Worm (Caenorhabditis elegans) whole organism, young adult: ENCODE results near the gene C34H4.2.

Experiments
- B0019.2 ChIP-seq: fragments of 200-800 bp; sonication (Bioruptor generic); conservative IDR thresholded peaks from 2 replicates; pipeline ENCODE4 v1.3.6; 2022; ENCODE audit warnings: missing genetic modification reagents, missing genetic modification characterization, missing compliant biosample characterization
- B0336.3 ChIP-seq: fragments of 200-800 bp; sonication (Bioruptor generic); IDR thresholded peaks from 2 replicates; pipeline ENCODE4 v1.3.6; 2022; ENCODE audit warnings: missing genetic modification characterization, missing compliant biosample characterization
- C17E4.6 ChIP-seq: fragments of 200-800 bp; sonication (Bioruptor generic); IDR thresholded peaks from 2 replicates; pipeline ENCODE4 v1.3.6; 2022; ENCODE audit warnings: missing genetic modification reagents, missing genetic modification characterization, missing compliant biosample characterization
- D2030.7 ChIP-seq: fragments of 200-800 bp; sonication (Bioruptor generic); IDR thresholded peaks from 2 replicates; pipeline ENCODE4 v1.3.6; 2022; ENCODE audit warnings: missing genetic modification reagents, missing genetic modification characterization, missing compliant biosample characterization
- F23B12.7 ChIP-seq: sonication (generic microtip); optimal IDR thresholded peaks from 2 replicates; lab custom pipeline; 2017; ENCODE audit warnings: missing genetic modification characterization, mild to moderate bottlenecking, missing compliant biosample characterization, antibody characterized with exemption, moderate library complexity; ENCODE audit not compliant: insufficient read depth
- F33H1.4 ChIP-seq: fragments of 200-800 bp; sonication (Bioruptor generic); IDR thresholded peaks from 2 replicates; pipeline ENCODE4 v1.3.6; 2022; ENCODE audit warnings: missing genetic modification reagents, missing genetic modification characterization, missing compliant biosample characterization
- F37B4.10 ChIP-seq: fragments of 200-800 bp; sonication (Bioruptor generic); IDR thresholded peaks from 2 replicates; pipeline ENCODE4 v1.3.6; 2022; ENCODE audit warnings: missing genetic modification characterization, missing compliant biosample characterization
- Y95B8A.8 ChIP-seq: fragments of 200-800 bp; sonication (Bioruptor generic); IDR thresholded peaks from 2 replicates; pipeline ENCODE4 v1.3.6; 2022; ENCODE audit warnings: missing genetic modification reagents, missing genetic modification characterization, missing compliant biosample characterization
- aptf-3 ChIP-seq: fragments of 200-800 bp; sonication (Bioruptor generic); IDR thresholded peaks from 2 replicates; pipeline ENCODE4 v1.3.6; 2022; ENCODE audit warnings: missing genetic modification characterization, missing compliant biosample characterization
- athp-1 ChIP-seq: sonication (generic microtip); optimal IDR thresholded peaks from 2 replicates; lab custom pipeline; 2017; ENCODE audit warnings: mild to moderate bottlenecking, missing genetic modification characterization, missing compliant biosample characterization
- attf-3 ChIP-seq: fragments of 200-800 bp; sonication (Bioruptor generic); conservative IDR thresholded peaks from 2 replicates; pipeline ENCODE4 v1.3.6; 2022; ENCODE audit warnings: missing genetic modification reagents, missing genetic modification characterization, missing compliant biosample characterization
- attf-6 ChIP-seq: fragments of 200-800 bp; sonication (Bioruptor generic); IDR thresholded peaks from 2 replicates; pipeline ENCODE4 v1.3.6; 2022; ENCODE audit warnings: missing genetic modification reagents, missing genetic modification characterization, missing compliant biosample characterization
- bed-2 ChIP-seq: fragments of 200-800 bp; sonication (Bioruptor generic); IDR thresholded peaks from 2 replicates; pipeline ENCODE4 v1.3.6; 2022; ENCODE audit warnings: missing genetic modification reagents, missing genetic modification characterization, missing compliant biosample characterization
- ccch-3 ChIP-seq: fragments of 200-800 bp; sonication (Bioruptor generic); optimal IDR thresholded peaks from 2 replicates; lab custom pipeline; 2018; ENCODE audit warnings: mild to moderate bottlenecking, missing genetic modification characterization, missing compliant biosample characterization
- ceh-100 ChIP-seq: fragments of 200-800 bp; sonication (Bioruptor generic); IDR thresholded peaks from 2 replicates; pipeline ENCODE4 v1.3.6; 2022; ENCODE audit warnings: missing genetic modification reagents, missing genetic modification characterization, missing compliant biosample characterization
- chd-7 ChIP-seq: sonication (generic microtip); optimal IDR thresholded peaks from 2 replicates; lab custom pipeline; 2016; ENCODE audit warnings: mild to moderate bottlenecking, missing genetic modification characterization, moderate library complexity, missing compliant biosample characterization
- dox-1 ChIP-seq: fragments of 200-800 bp; sonication (Bioruptor generic); IDR thresholded peaks from 2 replicates; pipeline ENCODE4 v1.3.6; 2022; ENCODE audit warnings: missing genetic modification reagents, missing genetic modification characterization, missing compliant biosample characterization
- dpl-1 ChIP-seq: fragments of 150-350 bp; optimal IDR thresholded peaks from 2 replicates; lab custom pipeline; 2014; ENCODE audit warnings: missing biosample characterization, missing genetic modification reagents, missing genetic modification characterization
- egl-18 ChIP-seq: fragments of 200-800 bp; sonication (Bioruptor generic); IDR thresholded peaks from 2 replicates; pipeline ENCODE4 v1.3.6; 2022; ENCODE audit warnings: missing genetic modification reagents, missing genetic modification characterization, missing compliant biosample characterization
- egrh-3 ChIP-seq: fragments of 200-800 bp; sonication (Bioruptor generic); IDR thresholded peaks from 2 replicates; pipeline ENCODE4 v1.3.6; 2022; ENCODE audit warnings: missing genetic modification reagents, missing genetic modification characterization, missing compliant biosample characterization
- ekl-4 ChIP-seq: fragments of 200-800 bp; sonication (Bioruptor generic); IDR thresholded peaks from 2 replicates; pipeline ENCODE4 v1.3.6; 2022; ENCODE audit warnings: missing genetic modification reagents, missing genetic modification characterization, missing compliant biosample characterization
- ets-4 ChIP-seq: fragments of 200-800 bp; sonication (Bioruptor generic); optimal IDR thresholded peaks from 2 replicates; lab custom pipeline; 2018; ENCODE audit warnings: mild to moderate bottlenecking, missing genetic modification characterization, missing compliant biosample characterization
- gei-17 ChIP-seq: fragments of 200-800 bp; sonication (Bioruptor generic); optimal IDR thresholded peaks from 2 replicates; lab custom pipeline; 2018; ENCODE audit warnings: mild to moderate bottlenecking, missing genetic modification characterization, missing compliant biosample characterization
- hlh-12 ChIP-seq: sonication (generic microtip); optimal IDR thresholded peaks from 2 replicates; lab custom pipeline; 2016; ENCODE audit warnings: missing genetic modification characterization, missing compliant biosample characterization
- hmg-20 ChIP-seq: fragments of 200-800 bp; sonication (Bioruptor generic); IDR thresholded peaks from 2 replicates; pipeline ENCODE4 v1.3.6; 2022; ENCODE audit warnings: missing genetic modification reagents, missing genetic modification characterization, missing compliant biosample characterization
- hrde-1 ChIP-seq: sonication (generic microtip); optimal IDR thresholded peaks from 2 replicates; lab custom pipeline; 2016; ENCODE audit warnings: missing genetic modification characterization, mild to moderate bottlenecking, missing compliant biosample characterization, moderate library complexity, missing genotype, missing genetic modification reagents, borderline replicate concordance
- lag-1 ChIP-seq: fragments of 200-800 bp; sonication (Bioruptor generic); IDR thresholded peaks from 2 replicates; pipeline ENCODE4 v1.3.6; 2022; ENCODE audit warnings: missing genetic modification reagents, missing genetic modification characterization, missing compliant biosample characterization
- let-607 ChIP-seq, 2 experiments: fragments of 200-800 bp in 1 of 2; sonication (Bioruptor generic) in 1 of 2; sonication (generic microtip) in 1 of 2; optimal IDR thresholded peaks; 2 replicates each; lab custom pipeline; 2016 to 2018; ENCODE audit warnings: mild to moderate bottlenecking in 2 of 2, missing compliant biosample characterization in 2 of 2, missing genetic modification characterization in 2 of 2, moderate library complexity in 2 of 2, missing genotype in 1 of 2
- lin-35 ChIP-seq, 3 experiments: fragments of 150-350 bp in 2 of 3; sonication (generic microtip) in 1 of 3; optimal IDR thresholded peaks; 2 replicates each; lab custom pipeline; 2014 to 2018; ENCODE audit warnings: missing biosample characterization in 3 of 3, missing genetic modification characterization in 3 of 3, missing genetic modification reagents in 3 of 3
- lin-40 ChIP-seq: sonication (generic microtip); optimal IDR thresholded peaks from 2 replicates; lab custom pipeline; 2016; ENCODE audit warnings: missing genetic modification characterization, mild to moderate bottlenecking, missing compliant biosample characterization, missing genotype, missing genetic modification reagents
- lsy-27 ChIP-seq: sonication (generic microtip); optimal IDR thresholded peaks from 2 replicates; lab custom pipeline; 2017; ENCODE audit warnings: missing genetic modification characterization, mild to moderate bottlenecking, missing compliant biosample characterization, antibody characterized with exemption, missing genotype, borderline replicate concordance; ENCODE audit not compliant: insufficient read depth
- madf-10 ChIP-seq: sonication (generic microtip); optimal IDR thresholded peaks from 2 replicates; lab custom pipeline; 2016; ENCODE audit warnings: mild to moderate bottlenecking, missing genetic modification characterization, missing compliant biosample characterization
- madf-3 ChIP-seq: fragments of 200-800 bp; sonication (Bioruptor generic); IDR thresholded peaks from 2 replicates; pipeline ENCODE4 v1.3.6; 2022; ENCODE audit warnings: missing genetic modification reagents, missing genetic modification characterization, missing compliant biosample characterization
- madf-8 ChIP-seq: fragments of 200-800 bp; sonication (Bioruptor generic); conservative IDR thresholded peaks from 2 replicates; pipeline ENCODE4 v1.3.6; 2022; ENCODE audit warnings: missing genetic modification reagents, missing genetic modification characterization, missing compliant biosample characterization
- mel-28 ChIP-seq: sonication (generic microtip); optimal IDR thresholded peaks from 2 replicates; lab custom pipeline; 2016; ENCODE audit warnings: borderline replicate concordance, mild to moderate bottlenecking, missing genetic modification characterization, missing compliant biosample characterization
- mxl-1 ChIP-seq: sonication (generic microtip); optimal IDR thresholded peaks from 2 replicates; lab custom pipeline; 2016; ENCODE audit warnings: missing genetic modification characterization, missing compliant biosample characterization
- nfya-2 ChIP-seq: fragments of 200-800 bp; sonication (Bioruptor generic); IDR thresholded peaks from 2 replicates; pipeline ENCODE4 v1.3.6; 2022; ENCODE audit warnings: missing genetic modification reagents, missing genetic modification characterization, missing compliant biosample characterization
- nfyb-1 ChIP-seq: fragments of 200-800 bp; sonication (Bioruptor generic); IDR thresholded peaks from 2 replicates; pipeline ENCODE4 v1.3.6; 2022; ENCODE audit warnings: missing genetic modification reagents, missing genetic modification characterization, missing compliant biosample characterization
- nhr-120 ChIP-seq: fragments of 200-800 bp; sonication (Bioruptor generic); IDR thresholded peaks from 2 replicates; pipeline ENCODE4 v1.3.6; 2022; ENCODE audit warnings: missing genetic modification characterization, missing compliant biosample characterization
- nhr-27 ChIP-seq: fragments of 200-800 bp; sonication (Bioruptor generic); optimal IDR thresholded peaks from 2 replicates; lab custom pipeline; 2018; ENCODE audit warnings: mild to moderate bottlenecking, missing genetic modification characterization, moderate library complexity, missing compliant biosample characterization
- nhr-80 ChIP-seq: sonication (generic microtip); optimal IDR thresholded peaks from 2 replicates; lab custom pipeline; 2016; ENCODE audit warnings: missing genetic modification characterization, missing compliant biosample characterization
- pha-4 ChIP-seq: fragments of 150-350 bp; sonication (generic microtip); optimal IDR thresholded peaks from 2 replicates; lab custom pipeline; 2014; ENCODE audit warnings: missing biosample characterization, missing genetic modification reagents, missing genetic modification characterization
- rcor-1 ChIP-seq: fragments of 200-800 bp; sonication (Bioruptor generic); IDR thresholded peaks from 2 replicates; pipeline ENCODE4 v1.3.6; 2022; ENCODE audit warnings: missing genetic modification reagents, missing genetic modification characterization, missing compliant biosample characterization
- repo-1 ChIP-seq: sonication (generic microtip); optimal IDR thresholded peaks from 2 replicates; lab custom pipeline; 2017; ENCODE audit warnings: mild to moderate bottlenecking, missing genetic modification characterization, missing compliant biosample characterization
- sptf-2 ChIP-seq: fragments of 200-800 bp; sonication (Bioruptor generic); optimal IDR thresholded peaks from 2 replicates; lab custom pipeline; 2018; ENCODE audit warnings: mild to moderate bottlenecking, missing genetic modification characterization, missing compliant biosample characterization
- xnd-1 ChIP-seq: sonication (generic microtip); optimal IDR thresholded peaks from 2 replicates; lab custom pipeline; 2016; ENCODE audit warnings: missing genotype, missing genetic modification reagents, missing genetic modification characterization, missing compliant biosample characterization
- zim-3 ChIP-seq: sonication (generic microtip); optimal IDR thresholded peaks from 2 replicates; lab custom pipeline; 2017; ENCODE audit warnings: mild to moderate bottlenecking, missing genetic modification characterization, moderate library complexity, missing compliant biosample characterization
- ztf-26 ChIP-seq: sonication (generic microtip); optimal IDR thresholded peaks from 2 replicates; lab custom pipeline; 2017; ENCODE audit warnings: missing genetic modification characterization, missing compliant biosample characterization

The C34H4.2 gene

ce11 chrIV:1595802-1596201 is 42.2 kb downstream of the C34H4.2 start, which contains the start of gene npp-8 (continued):
- TF ChIP-seq C17E4.6 (GFP tag; lab: Robert Waterston, UW), result peak; percentile 78
- TF ChIP-seq F33H1.4 (GFP tag; lab: Robert Waterston, UW), result peak; percentile 81
- no peak for TF ChIP-seq lsy-27 (tag; lab: Kevin White, UChicago)
- peak; percentile 83 for TF ChIP-seq bed-2
- peak; percentile 34 for TF ChIP-seq gei-17
- TF ChIP-seq dpl-1 (GFP tag; lab: Kevin White, UChicago), result peak; percentile 85
- peak; percentile 25 for TF ChIP-seq mel-28 (tag; lab: Kevin White, UChicago)
- peak; percentile 57 for TF ChIP-seq hrde-1 (tag; lab: Kevin White, UChicago)
- TF ChIP-seq ekl-4 (GFP tag; lab: Robert Waterston, UW), result peak; percentile 80
- TF ChIP-seq madf-8 (GFP tag; lab: Robert Waterston, UW), result peak; percentile 77
- TF ChIP-seq attf-3 (GFP tag; lab: Robert Waterston, UW), result peak; percentile 79
- TF ChIP-seq madf-10, result peak; percentile 62
- TF ChIP-seq let-607 (tag; optimal IDR thresholded peaks at IDR 0.05; lab: Kevin White, UChicago), result peak in 1 of 2 experiments; percentile 58
- TF ChIP-seq ets-4, result peak; percentile 20
- TF ChIP-seq zim-3 (tag; lab: Kevin White, UChicago), result peak; percentile 54
- no peak for TF ChIP-seq F37B4.10 (GFP tag; lab: Robert Waterston, UW)
- TF ChIP-seq F23B12.7 (tag; lab: Kevin White, UChicago), result peak; percentile 89
- no peak for TF ChIP-seq mxl-1
- peak; percentile 18 for TF ChIP-seq sptf-2
- TF ChIP-seq egl-18 (GFP tag; lab: Robert Waterston, UW), result 0 out of 2 replicates have a peak, but pooled peaks have one; percentile 39
- peak; percentile 50 for TF ChIP-seq nhr-80 (tag; lab: Kevin White, UChicago)
- TF ChIP-seq ceh-100 (GFP tag; lab: Robert Waterston, UW), result peak; percentile 89
- peak; percentile 80 for TF ChIP-seq ztf-26 (tag; lab: Kevin White, UChicago)
- peak; percentile 91 for TF ChIP-seq D2030.7 (GFP tag; lab: Robert Waterston, UW)
- TF ChIP-seq nfya-2 (GFP tag; lab: Robert Waterston, UW), result no peak
- TF ChIP-seq chd-7 (tag; lab: Kevin White, UChicago), result peak; percentile 65
- TF ChIP-seq attf-6 (GFP tag; lab: Robert Waterston, UW), result peak; percentile 38; the same call in 1 of the 2 replicates
- TF ChIP-seq hmg-20 (GFP tag; lab: Robert Waterston, UW), result 0 out of 2 replicates have a peak, but pooled peaks have one; percentile 45
- 0 out of 2 replicates have a peak, but pooled peaks have one; percentile 25 for TF ChIP-seq B0019.2 (GFP tag; lab: Robert Waterston, UW)
- TF ChIP-seq pha-4 (tag; lab: Kevin White, UChicago), result peak; percentile 62
- TF ChIP-seq madf-3 (GFP tag; lab: Robert Waterston, UW), result peak; percentile 75; the same call in 1 of the 2 replicates
- no peak for TF ChIP-seq nhr-27 (tag; lab: Kevin White, UChicago)
- TF ChIP-seq Y95B8A.8, result peak; percentile 91
- TF ChIP-seq hlh-12, result no peak
- no peak for TF ChIP-seq lag-1 (GFP tag; lab: Robert Waterston, UW)
- TF ChIP-seq aptf-3 (GFP tag; lab: Robert Waterston, UW), result 0 out of 2 replicates have a peak, but pooled peaks have one; percentile 31
- peak; percentile 73 for TF ChIP-seq repo-1
- peak; percentile 96 for TF ChIP-seq dox-1 (GFP tag; lab: Robert Waterston, UW)
- TF ChIP-seq lin-35 (GFP tag; optimal IDR thresholded peaks at IDR 0.05; lab: Kevin White, UChicago), result peak in 2 of 3 experiments; percentile 5 to 73
- TF ChIP-seq B0336.3 (GFP tag; lab: Robert Waterston, UW), result peak; percentile 95
- peak; percentile 65 for TF ChIP-seq egrh-3
- TF ChIP-seq nhr-120 (GFP tag; lab: Robert Waterston, UW), result no peak
- TF ChIP-seq lin-40 (tag; lab: Kevin White, UChicago), result peak; percentile 89
- peak; percentile 81 for TF ChIP-seq nfyb-1 (GFP tag; lab: Robert Waterston, UW)
- peak; percentile 92 for TF ChIP-seq athp-1 (tag; lab: Kevin White, UChicago)
- peak; percentile 80 for TF ChIP-seq rcor-1 (GFP tag; lab: Robert Waterston, UW)
- peak; percentile 74 for TF ChIP-seq xnd-1
- TF ChIP-seq ccch-3 (GFP tag; lab: Kevin White, UChicago), result no peak
